Worm (Caenorhabditis elegans) whole organism, late embryonic: ENCODE data around the gene daf-3.

Experiments
- T23F11.4 ChIP-seq: fragments of 200-800 bp; sonication (Bioruptor generic); optimal IDR thresholded peaks from 2 replicates; lab custom pipeline; 2018; ENCODE audit warnings: mild to moderate bottlenecking, missing genetic modification characterization, missing compliant biosample characterization
- Y22D7AL.16 ChIP-seq: sonication (generic microtip); optimal IDR thresholded peaks from 2 replicates; lab custom pipeline; 2016; ENCODE audit warnings: missing genetic modification characterization, missing compliant biosample characterization
- eyg-1 ChIP-seq: sonication (generic microtip); optimal IDR thresholded peaks from 2 replicates; lab custom pipeline; 2016; ENCODE audit warnings: missing genotype, missing genetic modification characterization, missing compliant biosample characterization
- fax-1 ChIP-seq: sonication (generic microtip); optimal IDR thresholded peaks from 2 replicates; lab custom pipeline; 2016; ENCODE audit warnings: missing genotype, missing genetic modification characterization, missing compliant biosample characterization
- fkh-10 ChIP-seq: fragments of 150-350 bp; optimal IDR thresholded peaks from 2 replicates; lab custom pipeline; 2014; ENCODE audit warnings: missing biosample characterization, missing genetic modification reagents, missing genetic modification characterization
- nfya-1 ChIP-seq: sonication (generic microtip); optimal IDR thresholded peaks from 2 replicates; lab custom pipeline; 2017; ENCODE audit warnings: missing genetic modification characterization, mild to moderate bottlenecking, missing compliant biosample characterization, antibody characterized with exemption, moderate library complexity
- nhr-232 ChIP-seq: sonication (generic microtip); optimal IDR thresholded peaks from 2 replicates; lab custom pipeline; 2016; ENCODE audit warnings: missing genetic modification characterization, missing compliant biosample characterization
- pag-3 ChIP-seq: sonication (generic microtip); optimal IDR thresholded peaks from 2 replicates; lab custom pipeline; 2016; ENCODE audit warnings: missing compliant biosample characterization, missing genetic modification characterization, borderline replicate concordance
- pha-2 ChIP-seq: sonication (generic microtip); optimal IDR thresholded peaks from 2 replicates; lab custom pipeline; 2017; ENCODE audit warnings: mild to moderate bottlenecking, missing genetic modification characterization, missing compliant biosample characterization
- sdc-2 ChIP-seq: sonication (generic microtip); optimal IDR thresholded peaks from 2 replicates; lab custom pipeline; 2016; ENCODE audit warnings: missing genotype, missing genetic modification characterization, missing compliant biosample characterization
- ztf-16 ChIP-seq: sonication (generic microtip); optimal IDR thresholded peaks from 2 replicates; lab custom pipeline; 2017; ENCODE audit warnings: missing genetic modification characterization, missing compliant biosample characterization

ce11 chrX:813063-813462 lies 12.2 kb downstream of the daf-3 start, which contains the start of gene F25E2.3:
- TF ChIP-seq eyg-1 (tag; lab: Kevin White, UChicago) (no peak), fkh-10 (GFP tag; lab: Kevin White, UChicago) (no peak), pag-3 (tag; lab: Kevin White, UChicago) (no peak), sdc-2 (tag; lab: Kevin White, UChicago) (no peak), fax-1 (tag; lab: Kevin White, UChicago) (no peak), pha-2 (tag; lab: Kevin White, UChicago) (no peak), ztf-16 (tag; lab: Kevin White, UChicago) (no peak), T23F11.4 (no peak), Y22D7AL.16 (tag; lab: Kevin White, UChicago) (no peak), nfya-1 (no peak), nhr-232 (tag; lab: Kevin White, UChicago) (no peak)
